Worm (Caenorhabditis elegans) whole organism, L1 larva: Measurements from ENCODE around the gene K12H6.10.

Source experiments
- blmp-1 ChIP-seq: fragments of 150-350 bp; optimal IDR thresholded peaks from 2 replicates; lab custom pipeline; 2014; ENCODE audit warnings: missing biosample characterization, missing genetic modification characterization
- ces-1 ChIP-seq: fragments of 150-350 bp; optimal IDR thresholded peaks from 2 replicates; lab custom pipeline; 2014; ENCODE audit warnings: missing biosample characterization, missing genetic modification reagents, missing genetic modification characterization
- nhr-11 ChIP-seq: fragments of 150-350 bp; optimal IDR thresholded peaks from 2 replicates; lab custom pipeline; 2014; ENCODE audit warnings: missing biosample characterization, missing genetic modification characterization
- nhr-19 ChIP-seq: fragments of 200-800 bp; sonication (Bioruptor generic); conservative IDR thresholded peaks from 2 replicates; pipeline ENCODE4 v1.3.6; 2022; ENCODE audit warnings: missing genetic modification characterization, missing compliant biosample characterization
- snpc-4 ChIP-seq: fragments of 150-350 bp; optimal IDR thresholded peaks from 2 replicates; lab custom pipeline; 2014; ENCODE audit warnings: missing biosample characterization, missing genetic modification characterization
- zag-1 ChIP-seq: fragments of 150-350 bp; optimal IDR thresholded peaks from 2 replicates; lab custom pipeline; 2014; ENCODE audit warnings: missing biosample characterization, missing genetic modification characterization

DNA sequence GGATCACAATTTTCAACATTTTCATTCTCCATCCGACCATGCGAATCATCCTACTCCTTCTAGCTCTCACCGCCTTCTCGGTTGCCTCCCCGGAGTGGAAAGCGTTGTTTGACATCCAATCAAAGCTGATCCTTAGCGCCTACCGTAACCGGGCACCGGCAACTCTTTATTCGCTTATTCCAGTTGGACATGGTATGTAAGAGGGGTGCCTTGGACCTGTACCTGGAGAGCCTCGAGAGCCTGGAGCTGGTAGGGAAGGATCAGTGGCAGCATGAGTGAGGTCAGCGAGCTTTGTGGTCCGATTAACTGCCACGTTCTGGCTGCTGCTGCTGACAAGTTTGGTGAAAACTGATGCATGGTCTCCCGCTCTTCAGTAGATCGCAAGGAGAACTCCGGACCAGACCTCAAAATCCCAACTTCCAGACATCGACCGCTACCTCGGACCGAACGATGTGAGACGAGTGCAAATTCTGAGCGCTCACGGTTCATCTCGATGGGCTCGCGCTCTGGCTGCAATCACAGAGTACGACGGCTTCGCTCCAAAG, 5.3 kb downstream of the K12H6.10 start, which contains the start of gene K12H6.8:
- no peak for TF ChIP-seq ces-1 (GFP tag; lab: Kevin White, UChicago)
- TF ChIP-seq snpc-4: no peak
- no peak for TF ChIP-seq blmp-1 (tag; lab: Kevin White, UChicago)
- no peak for TF ChIP-seq nhr-11 (tag; lab: Kevin White, UChicago)
- TF ChIP-seq nhr-19 (GFP tag; lab: Robert Waterston, UW): no peak
- TF ChIP-seq zag-1 (tag; lab: Kevin White, UChicago): no peak
